Worm (Caenorhabditis elegans) whole organism, L4 larva: ENCODE measurements around the gene C49A9.10.

Experiments
- F44E2.7 ChIP-seq: fragments of 200-800 bp; sonication (Bioruptor generic); IDR thresholded peaks from 2 replicates; pipeline ENCODE4 v2.1.2; 2022; ENCODE audit warnings: missing genetic modification characterization, missing compliant biosample characterization
- F49E8.2 ChIP-seq: sonication (generic microtip); optimal IDR thresholded peaks from 2 replicates; lab custom pipeline; 2016; ENCODE audit warnings: missing compliant biosample characterization, mild to moderate bottlenecking, missing genetic modification characterization, borderline replicate concordance
- Y75B8A.6 ChIP-seq: fragments of 200-800 bp; sonication (Bioruptor generic); IDR thresholded peaks from 2 replicates; pipeline ENCODE4 v1.3.6; 2022; ENCODE audit warnings: missing genetic modification reagents, missing genetic modification characterization, missing compliant biosample characterization
- ZK546.5 ChIP-seq, 2 experiments: sonication (generic microtip); optimal IDR thresholded peaks; 2 replicates each; lab custom pipeline; 2017; ENCODE audit warnings: missing biosample characterization in 2 of 2, missing genetic modification characterization in 2 of 2
- aha-1 ChIP-seq: fragments of 150-350 bp; peaks from one replicate; lab custom pipeline; 2014; ENCODE audit warnings: missing biosample characterization, missing genetic modification characterization
- ama-1 ChIP-seq: fragments of 150-350 bp; optimal IDR thresholded peaks from 2 replicates; lab custom pipeline; 2014; ENCODE audit warnings: inconsistent platforms, mixed read lengths
- ceh-20 ChIP-seq: fragments of 200-800 bp; sonication (Bioruptor generic); IDR thresholded peaks from 2 replicates; pipeline ENCODE4 v1.3.6; 2022; ENCODE audit warnings: missing genetic modification reagents, missing genetic modification characterization, missing compliant biosample characterization
- ceh-28 ChIP-seq: fragments of 150-350 bp; optimal IDR thresholded peaks from 2 replicates; lab custom pipeline; 2014; ENCODE audit warnings: missing biosample characterization, missing genetic modification reagents, missing genetic modification characterization
- ceh-44 ChIP-seq: fragments of 200-800 bp; sonication (Bioruptor generic); IDR thresholded peaks from 2 replicates; pipeline ENCODE4 v1.3.6; 2022; ENCODE audit warnings: missing genetic modification reagents, missing genetic modification characterization, missing compliant biosample characterization
- ceh-62 ChIP-seq: sonication (generic microtip); optimal IDR thresholded peaks from 2 replicates; lab custom pipeline; 2017; ENCODE audit warnings: missing biosample characterization, missing genetic modification characterization
- ces-1 ChIP-seq: fragments of 150-350 bp; sonication (generic microtip); optimal IDR thresholded peaks from 4 replicates; lab custom pipeline; 2014; ENCODE audit warnings: missing biosample characterization, missing genetic modification reagents, missing genetic modification characterization
- daf-16 ChIP-seq, 3 experiments: sonication (generic microtip); optimal IDR thresholded peaks; 2 replicates each; lab custom pipeline; 2016 to 2017; ENCODE audit warnings: missing genetic modification characterization in 3 of 3, missing genetic modification reagents in 3 of 3, mild to moderate bottlenecking in 2 of 3, missing compliant biosample characterization in 2 of 3, missing biosample characterization in 1 of 3, moderate library complexity in 1 of 3
- daf-19 ChIP-seq: fragments of 200-800 bp; sonication (Bioruptor generic); conservative IDR thresholded peaks from 2 replicates; pipeline ENCODE4 v1.3.6; 2022; ENCODE audit warnings: missing genetic modification characterization, missing compliant biosample characterization
- dmd-6 ChIP-seq: fragments of 200-800 bp; sonication (Bioruptor generic); IDR thresholded peaks from 2 replicates; pipeline ENCODE4 v1.3.6; 2022; ENCODE audit warnings: missing genetic modification reagents, missing genetic modification characterization, missing compliant biosample characterization
- dve-1 ChIP-seq: sonication (generic microtip); optimal IDR thresholded peaks from 2 replicates; lab custom pipeline; 2017; ENCODE audit warnings: antibody characterized with exemption, mild to moderate bottlenecking, missing genetic modification characterization, missing compliant biosample characterization; ENCODE audit not compliant: insufficient read depth
- egl-43 ChIP-seq: fragments of 200-800 bp; sonication (Bioruptor generic); IDR thresholded peaks from 2 replicates; pipeline ENCODE4 v1.3.6; 2022; ENCODE audit warnings: missing genetic modification reagents, missing genetic modification characterization, missing compliant biosample characterization
- hlh-30 ChIP-seq: sonication (generic microtip); optimal IDR thresholded peaks from 2 replicates; lab custom pipeline; 2017; ENCODE audit warnings: antibody characterized with exemption, mild to moderate bottlenecking, missing genetic modification characterization, missing compliant biosample characterization; ENCODE audit not compliant: insufficient read depth
- lin-1 ChIP-seq: fragments of 200-800 bp; sonication (Bioruptor generic); IDR thresholded peaks from 2 replicates; pipeline ENCODE4 v1.3.6; 2022; ENCODE audit warnings: missing genetic modification reagents, missing genetic modification characterization, missing compliant biosample characterization
- lin-13 ChIP-seq: fragments of 150-350 bp; optimal IDR thresholded peaks from 2 replicates; lab custom pipeline; 2014; ENCODE audit warnings: missing biosample characterization, missing genetic modification reagents, missing genetic modification characterization
- lin-38 ChIP-seq: fragments of 200-800 bp; sonication (Bioruptor generic); IDR thresholded peaks from 2 replicates; pipeline ENCODE4 v1.3.6; 2022; ENCODE audit warnings: missing genetic modification reagents, missing genetic modification characterization, missing compliant biosample characterization
- madf-9 ChIP-seq: fragments of 200-800 bp; sonication (Bioruptor generic); conservative IDR thresholded peaks from 2 replicates; pipeline ENCODE4 v1.3.6; 2022; ENCODE audit warnings: missing genetic modification reagents, missing genetic modification characterization, missing compliant biosample characterization
- mdt-29 ChIP-seq: fragments of 200-800 bp; sonication (Bioruptor generic); IDR thresholded peaks from 2 replicates; pipeline ENCODE4 v1.3.6; 2022; ENCODE audit warnings: missing genetic modification reagents, missing genetic modification characterization, missing compliant biosample characterization
- mep-1 ChIP-seq: fragments of 150-350 bp; sonication (generic microtip); optimal IDR thresholded peaks from 3 replicates; lab custom pipeline; 2014; ENCODE audit warnings: missing biosample characterization, missing genetic modification characterization
- mxl-2 ChIP-seq: fragments of 200-800 bp; sonication (Bioruptor generic); conservative IDR thresholded peaks from 2 replicates; pipeline ENCODE4 v1.3.6; 2022; ENCODE audit warnings: missing genetic modification reagents, missing genetic modification characterization, missing compliant biosample characterization
- mxl-3 ChIP-seq: fragments of 200-800 bp; sonication (Bioruptor generic); optimal IDR thresholded peaks from 2 replicates; lab custom pipeline; 2018; ENCODE audit warnings: mild to moderate bottlenecking, missing genetic modification characterization, missing compliant biosample characterization
- nhr-11 ChIP-seq: fragments of 150-350 bp; optimal IDR thresholded peaks from 2 replicates; lab custom pipeline; 2014; ENCODE audit warnings: missing biosample characterization, missing genetic modification characterization
- nhr-237 ChIP-seq: sonication (generic microtip); optimal IDR thresholded peaks from 2 replicates; lab custom pipeline; 2017; ENCODE audit warnings: missing biosample characterization, missing genetic modification characterization
- nhr-25 ChIP-seq: sonication (generic microtip); optimal IDR thresholded peaks from 2 replicates; lab custom pipeline; 2017; ENCODE audit warnings: missing genetic modification characterization, mild to moderate bottlenecking, missing compliant biosample characterization, antibody characterized with exemption, moderate library complexity, borderline replicate concordance; ENCODE audit not compliant: insufficient read depth
- nhr-28 ChIP-seq: fragments of 150-350 bp; optimal IDR thresholded peaks from 2 replicates; lab custom pipeline; 2014; ENCODE audit warnings: missing biosample characterization, missing genetic modification characterization
- nhr-41 ChIP-seq: fragments of 200-800 bp; sonication (Bioruptor generic); IDR thresholded peaks from 2 replicates; pipeline ENCODE4 v1.3.6; 2022; ENCODE audit warnings: missing genetic modification reagents, missing genetic modification characterization, missing compliant biosample characterization
- nhr-42 ChIP-seq: fragments of 200-800 bp; sonication (Bioruptor generic); IDR thresholded peaks from 2 replicates; pipeline ENCODE4 v1.3.6; 2022; ENCODE audit warnings: missing genetic modification characterization, missing compliant biosample characterization
- nhr-76 ChIP-seq: fragments of 150-350 bp; optimal IDR thresholded peaks from 2 replicates; lab custom pipeline; 2014; ENCODE audit warnings: missing biosample characterization, missing genetic modification characterization
- pha-4 ChIP-seq, 2 experiments: fragments of 150-350 bp in 1 of 2; fragments of 200-800 bp in 1 of 2; sonication (Bioruptor generic) in 1 of 2; IDR thresholded peaks in 1 of 2; optimal IDR thresholded peaks in 1 of 2; 2 replicates each; pipeline versions ENCODE4 v1.3.6 to Lab custom; 2014 to 2022; ENCODE audit warnings: missing genetic modification characterization in 2 of 2, missing genetic modification reagents in 2 of 2, missing biosample characterization in 1 of 2, missing compliant biosample characterization in 1 of 2
- pqm-1 ChIP-seq: sonication (generic microtip); optimal IDR thresholded peaks from 2 replicates; lab custom pipeline; 2017; ENCODE audit warnings: missing biosample characterization, missing genetic modification characterization
- spr-3 ChIP-seq: fragments of 200-800 bp; sonication (Bioruptor generic); optimal IDR thresholded peaks from 2 replicates; lab custom pipeline; 2018; ENCODE audit warnings: mild to moderate bottlenecking, missing genetic modification characterization, missing compliant biosample characterization
- tag-97 ChIP-seq: fragments of 200-800 bp; sonication (Bioruptor generic); IDR thresholded peaks from 2 replicates; pipeline ENCODE4 v1.3.6; 2022; ENCODE audit warnings: missing genetic modification characterization, missing compliant biosample characterization
- unc-130 ChIP-seq: sonication (generic microtip); optimal IDR thresholded peaks from 2 replicates; lab custom pipeline; 2016; ENCODE audit warnings: missing genetic modification reagents, missing genetic modification characterization, missing compliant biosample characterization
- unc-62 ChIP-seq, 3 experiments: fragments of 150-350 bp in 1 of 3; sonication (generic microtip); optimal IDR thresholded peaks in 2 of 3; peaks in 1 of 3; 1 replicate in 1 of 3; 2 replicates in 2 of 3; lab custom pipeline; 2014 to 2017; ENCODE audit warnings: missing biosample characterization in 3 of 3, missing genetic modification characterization in 3 of 3, missing genetic modification reagents in 3 of 3, missing genotype in 1 of 3
- vab-7 ChIP-seq: fragments of 200-800 bp; sonication (Bioruptor generic); IDR thresholded peaks from 2 replicates; pipeline ENCODE4 v1.3.6; 2022; ENCODE audit warnings: missing genetic modification reagents, missing genetic modification characterization, missing compliant biosample characterization
- zag-1 ChIP-seq: fragments of 150-350 bp; optimal IDR thresholded peaks from 2 replicates; lab custom pipeline; 2014; ENCODE audit warnings: missing biosample characterization, missing genetic modification characterization
- zfp-2 ChIP-seq: sonication (generic microtip); optimal IDR thresholded peaks from 2 replicates; lab custom pipeline; 2016; ENCODE audit warnings: mild to moderate bottlenecking, missing genetic modification characterization, missing compliant biosample characterization

Gene C49A9.10

DNA sequence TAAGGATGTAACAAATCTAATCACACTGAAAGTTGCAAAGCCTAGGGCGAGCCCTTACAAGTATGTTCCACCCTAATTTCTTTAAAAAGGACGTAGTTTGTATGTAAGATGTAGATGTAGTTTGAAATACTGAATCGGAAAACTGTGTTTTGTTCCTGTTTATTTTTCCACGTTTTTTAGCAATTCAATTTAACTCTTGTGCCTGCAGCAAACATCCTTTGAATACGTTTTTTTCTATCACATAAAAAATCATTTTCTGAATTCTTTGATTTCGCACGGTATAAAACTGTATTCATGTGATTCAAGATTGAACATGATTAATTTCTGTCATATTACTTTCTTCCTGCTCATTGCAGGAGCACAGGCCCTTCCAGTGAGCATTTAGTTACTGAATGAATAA is 33.8 kb upstream of the C49A9.10 start, which contains the start of gene F58F9.9:
Gene F58F9.9, plus strand, starts transcription at position 301 of the 400 bp plus-strand sequence.
- TF ChIP-seq ceh-62 (tag; lab: Kevin White, UChicago) (no peak), ceh-20 (no peak), nhr-41 (no peak), spr-3 (no peak), pha-4 (GFP tag; IDR thresholded peaks at IDR 0.05; lab: Robert Waterston, UW) (no peak), pha-4 (tag; optimal IDR thresholded peaks at IDR 0.05; lab: Kevin White, UChicago) (no peak), hlh-30 (no peak), nhr-11 (no peak), daf-16 (GFP tag; optimal IDR thresholded peaks at IDR 0.05; lab: Kevin White, UChicago) (no peak), daf-16 (tag; optimal IDR thresholded peaks at IDR 0.05; lab: Kevin White, UChicago) (no peak), mxl-2 (no peak), mep-1 (tag; lab: Kevin White, UChicago) (no peak), zag-1 (tag; lab: Kevin White, UChicago) (no peak), vab-7 (GFP tag; lab: Robert Waterston, UW) (no peak)

DNA sequence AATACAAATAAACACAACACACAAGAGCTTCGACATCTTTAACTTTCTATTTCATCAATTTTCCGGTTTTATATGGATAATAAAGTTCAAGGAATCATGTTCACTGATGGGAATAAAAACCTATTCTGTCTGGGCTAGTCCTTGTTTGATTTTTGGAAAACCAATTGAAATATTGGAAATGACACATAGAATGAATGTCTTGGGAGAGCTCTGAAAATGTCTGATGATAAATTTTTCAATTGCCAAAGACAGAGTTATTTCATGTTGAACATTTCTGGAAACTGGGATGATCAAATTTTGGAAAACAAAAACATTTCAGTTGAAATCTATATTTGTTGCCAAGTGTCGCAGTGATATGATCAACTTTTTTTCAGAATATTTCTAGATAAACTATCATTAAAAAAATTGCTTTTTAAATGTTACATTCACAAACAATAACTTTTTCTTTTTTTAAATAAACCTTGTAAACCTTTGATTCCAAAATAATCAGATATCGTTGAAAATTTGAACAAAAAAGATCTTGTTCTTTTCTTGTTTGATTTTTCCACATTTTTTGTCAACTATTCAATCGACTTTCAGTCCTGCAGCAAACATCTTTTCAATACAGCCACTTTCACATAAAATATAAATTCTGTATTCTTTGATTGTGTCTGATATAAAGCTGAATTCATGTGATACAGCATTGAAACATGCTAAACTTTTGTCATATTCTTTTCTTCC is 31.5 kb upstream of the C49A9.10 start, which contains the start of the genes F58F9.6 and F58F9.8:
Gene F58F9.6, minus strand, starts transcription at position 101 of the 720 bp plus-strand sequence.
Gene F58F9.8, plus strand, starts transcription at position 670 of the 720 bp plus-strand sequence.
- no peak for TF ChIP-seq madf-9 (GFP tag; lab: Robert Waterston, UW)
- no peak for TF ChIP-seq nhr-237 (tag; lab: Kevin White, UChicago)
- TF ChIP-seq lin-38 (GFP tag; lab: Robert Waterston, UW): no peak
- no peak for TF ChIP-seq egl-43 (GFP tag; lab: Robert Waterston, UW)
- TF ChIP-seq zfp-2 (tag; lab: Kevin White, UChicago): no peak

DNA sequence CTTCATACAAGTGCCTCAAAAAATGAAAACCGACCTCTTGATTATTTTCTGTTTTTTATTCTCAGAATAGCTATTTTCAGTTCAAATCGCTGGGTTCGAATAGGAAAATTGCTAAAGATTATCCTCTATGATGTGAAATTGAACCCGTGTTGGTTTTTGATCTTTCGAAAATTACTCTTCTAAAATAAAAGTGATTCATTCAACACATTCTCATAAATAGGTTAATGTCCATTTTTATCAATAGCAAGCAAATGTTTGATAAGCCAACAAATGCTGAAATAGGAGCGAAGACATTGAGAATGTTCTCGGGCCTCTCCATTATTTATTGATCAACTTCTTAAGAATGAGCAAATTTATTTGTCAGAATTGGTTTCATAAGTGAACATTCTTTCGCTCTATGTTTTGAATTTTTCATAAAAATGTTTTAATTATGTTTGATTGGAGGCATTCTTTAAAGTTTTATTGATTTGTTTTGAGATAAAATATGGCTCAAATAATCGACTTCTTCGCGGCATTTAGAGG is 26.7 kb upstream of the C49A9.10 start, which contains the start of gene F58F9.3:
Gene F58F9.3, plus strand, starts transcription at position 472 of the 522 bp plus-strand sequence.
- TF ChIP-seq aha-1 (peak; percentile 73), pqm-1 (peak; percentile 52), tag-97 (GFP tag; lab: Robert Waterston, UW) (no peak), unc-62 (GFP tag; optimal IDR thresholded peaks at IDR 0.05 in 1 of 2; lab: Kevin White, UChicago) (peak in 1 of 2 experiments; percentile 88), unc-62 (tag; optimal IDR thresholded peaks at IDR 0.05; lab: Kevin White, UChicago) (no peak), nhr-76 (no peak), daf-16 (GFP tag; optimal IDR thresholded peaks at IDR 0.05; lab: Kevin White, UChicago) (no peak), daf-16 (tag; optimal IDR thresholded peaks at IDR 0.05; lab: Kevin White, UChicago) (peak; percentile 79), lin-1 (GFP tag; lab: Robert Waterston, UW) (no peak), nhr-28 (tag; lab: Kevin White, UChicago) (peak; percentile 48), dve-1 (tag; lab: Kevin White, UChicago) (peak; percentile 30), ZK546.5 (tag; optimal IDR thresholded peaks at IDR 0.05; lab: Kevin White, UChicago) (no peak), dmd-6 (GFP tag; lab: Robert Waterston, UW) (peak; percentile 25; the same call in 1 of the 2 replicates), ces-1 (no peak)

DNA sequence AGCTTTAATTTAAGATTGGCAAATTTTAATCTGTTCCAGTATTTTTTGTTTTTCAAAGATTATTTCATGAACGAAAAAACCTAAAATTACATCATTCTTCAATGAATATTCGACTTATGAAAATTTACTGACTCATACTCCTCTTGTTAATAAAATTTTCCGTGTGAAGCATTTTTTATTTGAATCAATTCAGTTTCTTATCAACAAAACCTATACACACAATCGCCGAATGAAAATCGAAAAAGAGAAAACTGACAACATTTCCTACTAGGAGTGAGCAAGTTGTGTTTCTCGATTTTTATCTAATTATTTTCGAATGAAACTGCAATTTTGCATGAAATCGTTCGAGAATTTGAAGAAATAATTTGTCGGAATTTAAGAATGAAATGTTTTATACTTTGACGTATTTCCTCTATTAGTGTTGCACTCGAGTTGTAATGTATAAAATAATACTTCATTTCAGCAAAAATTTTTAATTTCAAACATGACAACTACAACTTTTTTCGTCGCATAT is 24.5 kb upstream of the C49A9.10 start, which contains the start of gene F58F9.4:
Gene F58F9.4, plus strand, starts transcription at position 464 of the 514 bp plus-strand sequence.
- TF ChIP-seq daf-16 (GFP tag; optimal IDR thresholded peaks at IDR 0.05; lab: Kevin White, UChicago) (no peak), daf-16 (tag; optimal IDR thresholded peaks at IDR 0.05; lab: Kevin White, UChicago) (peak; percentile 31), mdt-29 (GFP tag; lab: Robert Waterston, UW) (no peak), daf-19 (GFP tag; lab: Robert Waterston, UW) (no peak), ceh-44 (no peak), Y75B8A.6 (GFP tag; lab: Robert Waterston, UW) (no peak), F44E2.7 (GFP tag; lab: Robert Waterston, UW) (no peak), lin-13 (GFP tag; lab: Kevin White, UChicago) (no peak), nhr-42 (GFP tag; lab: Robert Waterston, UW) (no peak), unc-130 (GFP tag; lab: Kevin White, UChicago) (no peak), ces-1 (no peak), nhr-28 (tag; lab: Kevin White, UChicago) (peak; percentile 28), mep-1 (tag; lab: Kevin White, UChicago) (no peak), mxl-3 (no peak), unc-62 (GFP tag; optimal IDR thresholded peaks at IDR 0.05 in 1 of 2; lab: Kevin White, UChicago) (no peak), unc-62 (tag; optimal IDR thresholded peaks at IDR 0.05; lab: Kevin White, UChicago) (no peak), ama-1 (lab: Kevin White, UChicago) (no peak), nhr-25 (tag; lab: Kevin White, UChicago) (no peak), F49E8.2 (tag; lab: Kevin White, UChicago) (no peak), ceh-28 (tag; lab: Kevin White, UChicago) (no peak)
